Fruit fly (Drosophila melanogaster): ENCODE results near the gene CG13293.

CG13293 gene

DNA sequence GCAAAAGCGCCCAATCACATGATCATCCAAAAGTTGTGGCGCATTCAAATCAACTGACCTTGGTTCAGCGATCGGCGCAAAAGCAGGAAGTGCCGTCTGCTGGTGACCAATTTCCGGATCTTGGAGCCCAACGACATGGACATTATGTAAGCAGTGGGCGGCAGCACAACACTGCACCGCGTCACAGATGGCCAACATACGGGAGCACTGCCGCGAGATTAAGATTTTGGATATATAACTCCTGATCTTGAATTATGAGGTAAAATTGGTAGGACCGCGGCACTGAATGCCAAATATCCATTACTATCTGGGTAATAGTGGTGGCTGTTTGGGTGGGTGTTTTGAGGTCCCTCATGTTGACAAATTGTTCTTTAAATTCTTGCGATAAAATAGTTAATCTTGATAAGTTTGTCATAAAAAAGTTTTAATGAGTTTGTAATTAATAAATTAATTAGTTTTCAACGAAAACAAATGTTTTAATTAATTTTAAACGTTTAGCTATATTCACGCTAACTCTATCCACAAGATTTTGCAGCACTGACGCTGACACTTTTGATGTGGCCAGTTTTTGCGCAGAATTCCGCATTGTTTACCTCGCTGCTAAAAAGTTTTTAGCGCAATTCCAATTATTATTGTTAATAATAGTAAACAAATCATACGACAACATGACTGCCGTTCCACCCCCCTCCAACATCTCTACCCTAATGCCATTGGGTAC, 7.5 kb upstream of the CG13293 start, which contains the start of the genes CG13295 and CG6610 (continued):
- peak; percentile 20 for TF ChIP-seq Dad (GFP tag; optimal IDR thresholded peaks at IDR 0.05)
- TF ChIP-seq bigmax (GFP tag; optimal IDR thresholded peaks at IDR 0.05) = no peak
- TF ChIP-seq CrebB (tag; optimal IDR thresholded peaks at IDR 0.05) = peak; percentile 23
- peak; percentile 4 for TF ChIP-seq CG12219 (GFP tag; optimal IDR thresholded peaks at IDR 0.05)
- TF ChIP-seq Xbp1 (GFP tag; optimal IDR thresholded peaks at IDR 0.05) = peak; percentile 65
- no peak for TF ChIP-seq zf30C (GFP tag; optimal IDR thresholded peaks at IDR 0.05)
- no peak for TF ChIP-seq grn (GFP tag; optimal IDR thresholded peaks at IDR 0.05)
- no peak for TF ChIP-seq CG8478 (optimal IDR thresholded peaks at IDR 0.05)
- TF ChIP-seq ATbp (GFP tag; optimal IDR thresholded peaks at IDR 0.05) = no peak
- peak; percentile 35 for TF ChIP-seq CG13624 (GFP tag; optimal IDR thresholded peaks at IDR 0.05)
- TF ChIP-seq CG17912 (GFP tag; optimal IDR thresholded peaks at IDR 0.05) = no peak
- TF ChIP-seq ato (GFP tag; IDR thresholded peaks at IDR 0.05; ENCODE audit: partially characterized antibody) = no peak
- TF ChIP-seq CG14050 (GFP tag; IDR thresholded peaks at IDR 0.05) = no peak
- TF ChIP-seq pb (GFP tag; optimal IDR thresholded peaks at IDR 0.05) = no peak
- TF ChIP-seq sens (GFP tag) = peak; percentile 90
- TF ChIP-seq az2 (GFP tag; optimal IDR thresholded peaks at IDR 0.05) = peak; percentile 27
- peak; percentile 62 for TF ChIP-seq CG7839 (tag; optimal IDR thresholded peaks at IDR 0.05)
- TF ChIP-seq CG17612 (GFP tag; IDR thresholded peaks at IDR 0.05) = no peak
- peak; percentile 56 for TF ChIP-seq CG13296 (GFP tag; optimal IDR thresholded peaks at IDR 0.05)
- TF ChIP-seq gsb (GFP tag; IDR thresholded peaks at IDR 0.05) = no peak
- no peak for TF ChIP-seq CG12071 (GFP tag; optimal IDR thresholded peaks at IDR 0.05)
- no peak for TF ChIP-seq CG7928 (GFP tag; optimal IDR thresholded peaks at IDR 0.05)
- TF ChIP-seq Asciz (GFP tag; optimal IDR thresholded peaks at IDR 0.05) = no peak
- no peak for TF ChIP-seq Sox100B (GFP tag; optimal IDR thresholded peaks at IDR 0.05)
- TF ChIP-seq CG6813 (GFP tag; optimal IDR thresholded peaks at IDR 0.05) = no peak
- peak; percentile 72 for TF ChIP-seq CG15696 (tag; optimal IDR thresholded peaks at IDR 0.05)
- no peak for TF ChIP-seq maf-S (GFP tag; optimal IDR thresholded peaks at IDR 0.05)
- no peak for TF ChIP-seq gt (GFP tag; IDR thresholded peaks at IDR 0.05)
- TF ChIP-seq trem (tag; optimal IDR thresholded peaks at IDR 0.05) = peak; percentile 58
- TF ChIP-seq gem (tag; optimal IDR thresholded peaks at IDR 0.05) = peak; percentile 78
- TF ChIP-seq Nf-YA (GFP tag; IDR thresholded peaks at IDR 0.05) = no peak
- no peak for TF ChIP-seq CG9876 (GFP tag; optimal IDR thresholded peaks at IDR 0.05)
- no peak for TF ChIP-seq tup (GFP tag; optimal IDR thresholded peaks at IDR 0.05)
- no peak for TF ChIP-seq z (GFP tag; IDR thresholded peaks at IDR 0.05)
- peak; percentile 19 for TF ChIP-seq shn (GFP tag; optimal IDR thresholded peaks at IDR 0.05)
- peak; percentile 49 for TF ChIP-seq Hr3 (GFP tag; optimal IDR thresholded peaks at IDR 0.05)
- no peak for TF ChIP-seq CG10274 (GFP tag; optimal IDR thresholded peaks at IDR 0.05)
- peak; percentile 79 for TF ChIP-seq CG30403 (GFP tag; optimal IDR thresholded peaks at IDR 0.05)
- peak; percentile 72 for TF ChIP-seq phol (tag; optimal IDR thresholded peaks at IDR 0.05)
- TF ChIP-seq tap (tag; optimal IDR thresholded peaks at IDR 0.05) = no peak
- TF ChIP-seq wek (GFP tag; optimal IDR thresholded peaks at IDR 0.05) = no peak
- TF ChIP-seq ara (GFP tag; IDR thresholded peaks at IDR 0.05) = no peak
- TF ChIP-seq Oaz (GFP tag; IDR thresholded peaks at IDR 0.05) = no peak
- TF ChIP-seq tgo (GFP tag; IDR thresholded peaks at IDR 0.05) = no peak; the same call in 2 of the 3 replicates
- peak; percentile 46; the same call in 1 of the 3 replicates for TF ChIP-seq Aef1 (GFP tag; IDR thresholded peaks at IDR 0.05)
- TF ChIP-seq CG8290 (GFP tag; optimal IDR thresholded peaks at IDR 0.05) = no peak
- no peak for TF ChIP-seq CG8290 (tag; optimal IDR thresholded peaks at IDR 0.05)
- no peak for TF ChIP-seq H2.0 (GFP tag; IDR thresholded peaks at IDR 0.05)
- peak; percentile 35 for TF ChIP-seq ind (GFP tag; optimal IDR thresholded peaks at IDR 0.05)
- no peak for TF ChIP-seq ci (GFP tag; IDR thresholded peaks at IDR 0.05)
- TF ChIP-seq CG10267 (tag; optimal IDR thresholded peaks at IDR 0.05) = peak; percentile 61
